Fruit fly (Drosophila melanogaster) whole organism, embryonic: ENCODE data around the gene CG10638.

Experiments used
- Bdp1 ChIP-seq: fragments of 200-800 bp; sonication (Bioruptor generic); optimal IDR thresholded peaks from 3 replicates; lab custom pipeline; 2016; ENCODE audit warnings: missing biosample characterization, missing genetic modification characterization
- CG10366 ChIP-seq: fragments of 200-800 bp; sonication (Bioruptor generic); IDR thresholded peaks from 2 replicates; pipeline ENCODE4 v1.3.6; 2022; ENCODE audit warnings: missing biosample characterization, missing genetic modification characterization
- CG10431 ChIP-seq: fragments of 200-800 bp; sonication (Bioruptor generic); optimal IDR thresholded peaks from 3 replicates; lab custom pipeline; 2018; ENCODE audit warnings: missing biosample characterization, mild to moderate bottlenecking, missing genetic modification characterization
- CG10565 ChIP-seq: fragments of 200-800 bp; sonication (Bioruptor generic); optimal IDR thresholded peaks from 3 replicates; lab custom pipeline; 2016; ENCODE audit warnings: missing biosample characterization, mild to moderate bottlenecking, missing genetic modification characterization
- CG13424 ChIP-seq: fragments of 200-800 bp; sonication (Bioruptor generic); optimal IDR thresholded peaks from 2 replicates; lab custom pipeline; 2019; ENCODE audit warnings: missing biosample characterization, mild to moderate bottlenecking, missing genetic modification characterization, moderate library complexity
- CG14710 ChIP-seq: fragments of 200-800 bp; sonication (Bioruptor generic); optimal IDR thresholded peaks from 3 replicates; lab custom pipeline; 2019; ENCODE audit warnings: missing biosample characterization, mild to moderate bottlenecking, missing genetic modification characterization, moderate library complexity
- CG15514 ChIP-seq: fragments of 200-800 bp; sonication (Bioruptor generic); optimal IDR thresholded peaks from 3 replicates; lab custom pipeline; 2017; ENCODE audit warnings: missing biosample characterization, missing genetic modification characterization, mild to moderate bottlenecking, moderate library complexity, missing genetic modification reagents
- CG1602 ChIP-seq: fragments of 200-800 bp; sonication (Bioruptor generic); optimal IDR thresholded peaks from 3 replicates; lab custom pipeline; 2016; ENCODE audit warnings: missing biosample characterization, missing genetic modification characterization
- CG17385 ChIP-seq: fragments of 200-800 bp; sonication (Bioruptor generic); optimal IDR thresholded peaks from 3 replicates; lab custom pipeline; 2018; ENCODE audit warnings: missing biosample characterization, mild to moderate bottlenecking, missing genetic modification characterization
- CG18476 ChIP-seq: fragments of 200-800 bp; sonication (Bioruptor generic); optimal IDR thresholded peaks from 2 replicates; lab custom pipeline; 2016; ENCODE audit warnings: missing biosample characterization, mild to moderate bottlenecking, missing genetic modification characterization
- CG2116 ChIP-seq: fragments of 200-800 bp; sonication (Bioruptor generic); optimal IDR thresholded peaks from 3 replicates; lab custom pipeline; 2018; ENCODE audit warnings: missing biosample characterization, mild to moderate bottlenecking, missing genetic modification characterization
- CG33213 ChIP-seq: fragments of 200-800 bp; sonication (Bioruptor generic); optimal IDR thresholded peaks from 3 replicates; lab custom pipeline; 2016; ENCODE audit warnings: missing biosample characterization, missing genetic modification characterization
- CG34224 ChIP-seq: fragments of 200-800 bp; sonication (Bioruptor generic); IDR thresholded peaks from 3 replicates; pipeline ENCODE4 v1.3.6; 2022; ENCODE audit warnings: missing biosample characterization, missing genetic modification characterization; ENCODE audit not compliant: partially characterized antibody
- CG3995 ChIP-seq: fragments of 200-800 bp; sonication (Bioruptor generic); optimal IDR thresholded peaks from 3 replicates; lab custom pipeline; 2016; ENCODE audit warnings: missing biosample characterization, missing genetic modification characterization
- CG4282 ChIP-seq: fragments of 200-800 bp; sonication (Bioruptor generic); optimal IDR thresholded peaks from 2 replicates; lab custom pipeline; 2016; ENCODE audit warnings: missing biosample characterization, missing genetic modification characterization
- CG4617 ChIP-seq: fragments of 200-800 bp; sonication (Bioruptor generic); optimal IDR thresholded peaks from 3 replicates; lab custom pipeline; 2016; ENCODE audit warnings: missing biosample characterization, missing genetic modification characterization, borderline replicate concordance
- CG5180 ChIP-seq: fragments of 200-800 bp; sonication (Bioruptor generic); optimal IDR thresholded peaks from 3 replicates; lab custom pipeline; 2017; ENCODE audit warnings: missing biosample characterization, missing genetic modification characterization, mild to moderate bottlenecking, moderate library complexity, missing genetic modification reagents
- CG6654 ChIP-seq: fragments of 200-800 bp; sonication (Bioruptor generic); optimal IDR thresholded peaks from 2 replicates; lab custom pipeline; 2017; ENCODE audit warnings: missing biosample characterization, mild to moderate bottlenecking, missing genetic modification characterization
- CG6854 ChIP-seq: fragments of 200-800 bp; sonication (Bioruptor generic); optimal IDR thresholded peaks from 3 replicates; lab custom pipeline; 2017; ENCODE audit warnings: missing biosample characterization, mild to moderate bottlenecking, missing genetic modification characterization
- CG7357 ChIP-seq: fragments of 200-800 bp; sonication (Bioruptor generic); IDR thresholded peaks from 3 replicates; pipeline ENCODE4 v1.3.6; 2022; ENCODE audit warnings: missing biosample characterization, missing genetic modification characterization
- CG7372 ChIP-seq: fragments of 200-800 bp; sonication (Bioruptor generic); IDR thresholded peaks from 2 replicates; pipeline ENCODE4 v1.3.6; 2022; ENCODE audit warnings: missing biosample characterization, missing genetic modification characterization
- CG7556 ChIP-seq: fragments of 200-800 bp; sonication (Bioruptor generic); optimal IDR thresholded peaks from 2 replicates; lab custom pipeline; 2017; ENCODE audit warnings: missing biosample characterization, mild to moderate bottlenecking, missing genetic modification characterization
- CHES-1-like ChIP-seq: fragments of 200-800 bp; sonication (Bioruptor generic); optimal IDR thresholded peaks from 2 replicates; lab custom pipeline; 2016; ENCODE audit warnings: missing biosample characterization, missing genetic modification characterization
- CTCF ChIP-seq: fragments of 200-800 bp; sonication (Bioruptor generic); optimal IDR thresholded peaks from 2 replicates; lab custom pipeline; 2017; ENCODE audit warnings: missing biosample characterization, mild to moderate bottlenecking, missing genetic modification characterization, moderate library complexity
- Dfd ChIP-seq, 2 experiments: fragments of >200 bp; optimal IDR thresholded peaks; 2 replicates each; lab custom pipeline; 2017; ENCODE audit warnings: missing biosample characterization in 2 of 2, missing genetic modification characterization in 2 of 2
- Dp ChIP-seq: fragments of 200-800 bp; sonication (Bioruptor generic); optimal IDR thresholded peaks from 2 replicates; lab custom pipeline; 2018; ENCODE audit warnings: missing biosample characterization, mild to moderate bottlenecking, missing genetic modification characterization, moderate library complexity
- ERR ChIP-seq: fragments of 200-800 bp; sonication (Bioruptor generic); optimal IDR thresholded peaks from 2 replicates; lab custom pipeline; 2016; ENCODE audit warnings: missing biosample characterization, missing genetic modification characterization
- HmgZ ChIP-seq: fragments of 200-800 bp; sonication (Bioruptor generic); optimal IDR thresholded peaks from 2 replicates; lab custom pipeline; 2018; ENCODE audit warnings: missing biosample characterization, mild to moderate bottlenecking, missing genetic modification characterization
- MESR4 ChIP-seq: fragments of 200-800 bp; sonication (Bioruptor generic); optimal IDR thresholded peaks from 2 replicates; lab custom pipeline; 2018; ENCODE audit warnings: missing biosample characterization, mild to moderate bottlenecking, missing genetic modification characterization, moderate library complexity
- Ptx1 ChIP-seq: fragments of 200-800 bp; sonication (Bioruptor generic); IDR thresholded peaks from 2 replicates; pipeline ENCODE4 v1.3.6; 2022; ENCODE audit warnings: missing biosample characterization, missing genetic modification characterization
- Stat92E ChIP-seq, 3 experiments: fragments of >200 bp in 2 of 3; fragments of 200-800 bp in 1 of 3; sonication (Bioruptor generic) in 1 of 3; optimal IDR thresholded peaks; 2 replicates each; lab custom pipeline; 2017 to 2019; ENCODE audit warnings: missing biosample characterization in 3 of 3, missing genetic modification characterization in 3 of 3, mild to moderate bottlenecking in 1 of 3, moderate library complexity in 1 of 3
- Xbp1 ChIP-seq: fragments of 200-800 bp; sonication (Bioruptor generic); optimal IDR thresholded peaks from 3 replicates; lab custom pipeline; 2016; ENCODE audit warnings: missing biosample characterization, mild to moderate bottlenecking, missing genetic modification characterization
- al ChIP-seq: fragments of 200-800 bp; sonication (Bioruptor generic); IDR thresholded peaks from 2 replicates; pipeline ENCODE4 v1.3.6; 2022; ENCODE audit warnings: missing biosample characterization, missing genetic modification characterization
- bowl ChIP-seq: fragments of 200-800 bp; sonication (Bioruptor generic); IDR thresholded peaks from 2 replicates; pipeline ENCODE4 v1.3.6; 2022; ENCODE audit warnings: missing biosample characterization, missing genetic modification characterization
- crc ChIP-seq: fragments of 200-800 bp; sonication (Bioruptor generic); optimal IDR thresholded peaks from 2 replicates; lab custom pipeline; 2016; ENCODE audit warnings: missing biosample characterization, missing genetic modification characterization
- croc ChIP-seq: fragments of 200-800 bp; sonication (Bioruptor generic); conservative IDR thresholded peaks from 3 replicates; pipeline ENCODE4 v1.3.6; 2022; ENCODE audit warnings: missing biosample characterization, missing genetic modification characterization
- cwo ChIP-seq: fragments of 200-800 bp; sonication (Bioruptor generic); optimal IDR thresholded peaks from 3 replicates; lab custom pipeline; 2017; ENCODE audit warnings: missing biosample characterization, missing genetic modification characterization, mild to moderate bottlenecking, moderate library complexity, missing genetic modification reagents
- danr ChIP-seq: fragments of 200-800 bp; sonication (Bioruptor generic); IDR thresholded peaks from 2 replicates; pipeline ENCODE4 v1.3.6; 2022; ENCODE audit warnings: missing biosample characterization, missing genetic modification characterization
- dpn ChIP-seq, 2 experiments: fragments of 200-800 bp; sonication (Bioruptor generic); optimal IDR thresholded peaks; 3 replicates each; lab custom pipeline; 2016; ENCODE audit warnings: missing biosample characterization in 2 of 2, missing genetic modification characterization in 2 of 2
- gsb ChIP-seq: fragments of 200-800 bp; sonication (Bioruptor generic); IDR thresholded peaks from 2 replicates; pipeline ENCODE4 v1.3.6; 2022; ENCODE audit warnings: missing biosample characterization, missing genetic modification characterization
- ham ChIP-seq: fragments of 200-800 bp; sonication (Bioruptor generic); IDR thresholded peaks from 2 replicates; pipeline ENCODE4 v1.3.6; 2022; ENCODE audit warnings: missing biosample characterization, missing genetic modification characterization
- hb ChIP-seq: fragments of 200-800 bp; sonication (Bioruptor generic); IDR thresholded peaks from 3 replicates; pipeline ENCODE4 v1.3.6; 2022; ENCODE audit warnings: missing biosample characterization, missing genetic modification characterization; ENCODE audit not compliant: partially characterized antibody
- lilli ChIP-seq: fragments of 200-800 bp; sonication (Bioruptor generic); optimal IDR thresholded peaks from 3 replicates; lab custom pipeline; 2016; ENCODE audit warnings: missing biosample characterization, missing genetic modification characterization
- luna ChIP-seq: fragments of 200-800 bp; sonication (Bioruptor generic); optimal IDR thresholded peaks from 2 replicates; lab custom pipeline; 2016; ENCODE audit warnings: missing biosample characterization, missing genetic modification characterization
- otp ChIP-seq: fragments of 200-800 bp; sonication (Bioruptor generic); IDR thresholded peaks from 3 replicates; pipeline ENCODE4, ENCODE4 v1.3.6; 2022; ENCODE audit warnings: missing biosample characterization, missing genetic modification characterization
- peb ChIP-seq: fragments of 200-800 bp; sonication (Bioruptor generic); IDR thresholded peaks from 2 replicates; pipeline ENCODE4 v1.3.6; 2022; ENCODE audit warnings: missing biosample characterization, missing genetic modification characterization
- pnt ChIP-seq: fragments of 200-800 bp; sonication (Bioruptor generic); optimal IDR thresholded peaks from 3 replicates; lab custom pipeline; 2016; ENCODE audit warnings: missing biosample characterization, missing genetic modification characterization
- rib ChIP-seq: fragments of 200-800 bp; sonication (Bioruptor generic); IDR thresholded peaks from 2 replicates; pipeline ENCODE4 v1.3.6; 2022; ENCODE audit warnings: missing biosample characterization, missing genetic modification characterization
- ro ChIP-seq: fragments of 200-800 bp; sonication (Bioruptor generic); IDR thresholded peaks from 2 replicates; pipeline ENCODE4 v1.3.6; 2022; ENCODE audit warnings: missing biosample characterization, missing genetic modification characterization
- seq ChIP-seq: fragments of 200-800 bp; sonication (Bioruptor generic); IDR thresholded peaks from 2 replicates; pipeline ENCODE4 v1.3.6; 2022; ENCODE audit warnings: missing biosample characterization, missing genetic modification characterization
- ssp ChIP-seq: fragments of 200-800 bp; sonication (Bioruptor generic); IDR thresholded peaks from 2 replicates; pipeline ENCODE4 v1.3.6; 2022; ENCODE audit warnings: missing biosample characterization, missing genetic modification characterization
- trh ChIP-seq: fragments of 200-800 bp; sonication (Bioruptor generic); optimal IDR thresholded peaks from 2 replicates; lab custom pipeline; 2016; ENCODE audit warnings: missing biosample characterization, missing genetic modification characterization

The CG10638 gene

dm6 chr3L:12471471-12471978 is 29.6 kb downstream of the CG10638 start, which contains the start of gene CG10616 (continued):
- TF ChIP-seq CG7357 (0 out of 3 replicates have a peak, but pooled peaks have one; percentile 10), luna (GFP tag; lab: Kevin White, UChicago) (no peak), CG10565 (GFP tag; lab: Kevin White, UChicago) (no peak), seq (GFP tag; lab: Robert Waterston, UW) (no peak), otp (GFP tag; lab: Robert Waterston, UW) (no peak), CG4282 (GFP tag; lab: Kevin White, UChicago) (no peak), Dp (peak; percentile 68), MESR4 (GFP tag; lab: Kevin White, UChicago) (peak; percentile 82), pnt (GFP tag; lab: Kevin White, UChicago) (no peak), CG1602 (GFP tag; lab: Kevin White, UChicago) (no peak), Stat92E (GFP tag; optimal IDR thresholded peaks at IDR 0.05; lab: Kevin White, UChicago) (peak in 1 of 3 experiments; percentile 61), CG7372 (GFP tag; lab: Robert Waterston, UW) (no peak), CTCF (GFP tag; lab: Kevin White, UChicago) (no peak), al (GFP tag; lab: Robert Waterston, UW) (no peak), trh (GFP tag; lab: Kevin White, UChicago) (no peak), CG5180 (GFP tag; lab: Kevin White, UChicago) (no peak), Ptx1 (GFP tag; lab: Robert Waterston, UW) (no peak), CG33213 (GFP tag; lab: Kevin White, UChicago) (peak; percentile 28), danr (GFP tag; lab: Robert Waterston, UW) (no peak), CG3995 (peak; percentile 35), Bdp1 (no peak), HmgZ (tag; lab: Kevin White, UChicago) (no peak), CG34224 (GFP tag; lab: Robert Waterston, UW) (peak; percentile 86; the same call in 2 of the 3 replicates), CG6654 (no peak), ssp (GFP tag; lab: Robert Waterston, UW) (no peak), CG13424 (tag; lab: Kevin White, UChicago) (no peak), gsb (GFP tag; lab: Robert Waterston, UW) (no peak), peb (GFP tag; lab: Robert Waterston, UW) (no peak), CG10431 (GFP tag; lab: Kevin White, UChicago) (no peak), rib (no peak), hb (GFP tag; lab: Robert Waterston, UW) (peak; percentile 93), CG17385 (GFP tag; lab: Kevin White, UChicago) (no peak), ERR (GFP tag; lab: Kevin White, UChicago) (no peak), Dfd (GFP tag; optimal IDR thresholded peaks at IDR 0.05; lab: Kevin White, UChicago) (no peak), ro (GFP tag; lab: Robert Waterston, UW) (no peak), bowl (GFP tag; lab: Robert Waterston, UW) (no peak), CG18476 (GFP tag; lab: Kevin White, UChicago) (no peak), CG6854 (GFP tag; lab: Kevin White, UChicago) (no peak), croc (no peak), CHES-1-like (GFP tag; lab: Kevin White, UChicago) (no peak), CG15514 (no peak), dpn (GFP tag; optimal IDR thresholded peaks at IDR 0.05; lab: Kevin White, UChicago) (peak in 1 of 2 experiments; percentile 18), Xbp1 (GFP tag; lab: Kevin White, UChicago) (no peak), ham (no peak), crc (no peak), CG2116 (GFP tag; lab: Kevin White, UChicago) (peak; percentile 71), CG7556 (GFP tag; lab: Kevin White, UChicago) (no peak), CG4617 (GFP tag; lab: Kevin White, UChicago) (peak; percentile 53), CG10366 (GFP tag; lab: Robert Waterston, UW) (no peak), CG14710 (peak; percentile 76), lilli (GFP tag; lab: Kevin White, UChicago) (no peak), cwo (GFP tag; lab: Kevin White, UChicago) (no peak)
